Fruit fly (Drosophila melanogaster): ENCODE results near the gene QIL1.

dm6 chr3L:17491646-17492045, 25.9 kb downstream of the QIL1 start:
- no peak for TF ChIP-seq usp (GFP tag; optimal IDR thresholded peaks at IDR 0.05)
- TF ChIP-seq Dll (optimal IDR thresholded peaks at IDR 0.05), result no peak
- no peak for TF ChIP-seq psq (optimal IDR thresholded peaks at IDR 0.05)
- no peak for TF ChIP-seq EcR (GFP tag; optimal IDR thresholded peaks at IDR 0.05)

All from whole organism.